Worm (Caenorhabditis elegans): ENCODE measurements around the gene Y38E10A.17.

Gene Y38E10A.17

ce11 chrII:12621908-12622566 is 12.6 kb downstream of the Y38E10A.17 start, which contains the start of gene nspe-8:
nspe-8 (minus strand) TSS chrII:12621958.
- no peak for TF ChIP-seq pha-4 (tag; optimal IDR thresholded peaks at IDR 0.05)
- no peak for TF ChIP-seq syd-9 (tag; optimal IDR thresholded peaks at IDR 0.05)

- TF ChIP-seq ahr-1 (tag; optimal IDR thresholded peaks at IDR 0.05) (no peak), hlh-15 (tag; optimal IDR thresholded peaks at IDR 0.05) (no peak), hlh-8 (tag; optimal IDR thresholded peaks at IDR 0.05) (no peak), elt-4 (tag; optimal IDR thresholded peaks at IDR 0.05) (no peak), nhr-11 (tag; optimal IDR thresholded peaks at IDR 0.05) (no peak), ceh-22 (tag; optimal IDR thresholded peaks at IDR 0.05) (no peak), syd-9 (tag; optimal IDR thresholded peaks at IDR 0.05) (no peak), ref-2 (tag; optimal IDR thresholded peaks at IDR 0.05) (no peak), T23F11.4 (GFP tag; optimal IDR thresholded peaks at IDR 0.05) (no peak), sox-2 (GFP tag; IDR thresholded peaks at IDR 0.05) (no peak), ceh-24 (tag; optimal IDR thresholded peaks at IDR 0.05) (no peak), ceh-34 (tag; optimal IDR thresholded peaks at IDR 0.05) (no peak), F13H6.1 (tag; optimal IDR thresholded peaks at IDR 0.05) (no peak), ceh-6 (GFP tag; optimal IDR thresholded peaks at IDR 0.05) (no peak), mec-3 (tag; optimal IDR thresholded peaks at IDR 0.05; ENCODE audit: borderline replicate concordance) (no peak), fkh-6 (tag; optimal IDR thresholded peaks at IDR 0.05) (no peak), nhr-232 (tag; optimal IDR thresholded peaks at IDR 0.05) (no peak), rnt-1 (tag; optimal IDR thresholded peaks at IDR 0.05) (no peak), unc-55 (GFP tag; optimal IDR thresholded peaks at IDR 0.05) (no peak), sdc-2 (tag; optimal IDR thresholded peaks at IDR 0.05) (no peak)
Observed at ce11 chrII:12620764-12621163, 13.8 kb downstream of the Y38E10A.17 start, which contains the start of gene nspe-1. nspe-1 (minus strand) TSS chrII:12620864.

ce11 chrII:12619288-12619687 is 15.3 kb downstream of the Y38E10A.17 start, which contains the start of gene nspe-2:
nspe-2 (minus strand) TSS chrII:12619388.
- no peak for TF ChIP-seq lin-11 (tag; optimal IDR thresholded peaks at IDR 0.05)
- TF ChIP-seq hlh-15 (tag; optimal IDR thresholded peaks at IDR 0.05), result no peak
- no peak for TF ChIP-seq dve-1 (tag; optimal IDR thresholded peaks at IDR 0.05)
- TF ChIP-seq elt-4 (tag; optimal IDR thresholded peaks at IDR 0.05), result no peak
- no peak for TF ChIP-seq ahr-1 (tag; optimal IDR thresholded peaks at IDR 0.05)
- no peak for TF ChIP-seq ets-4 (tag; optimal IDR thresholded peaks at IDR 0.05)
- no peak for TF ChIP-seq che-1 (tag; optimal IDR thresholded peaks at IDR 0.05)
- TF ChIP-seq pqm-1 (tag; optimal IDR thresholded peaks at IDR 0.05), result no peak
- no peak for TF ChIP-seq ceh-18 (tag; optimal IDR thresholded peaks at IDR 0.05)
- no peak for TF ChIP-seq T23F11.4 (GFP tag; optimal IDR thresholded peaks at IDR 0.05)

ce11 chrII:12617586-12617985 is 17.0 kb downstream of the Y38E10A.17 start, which contains the start of gene nspe-3:
nspe-3 (plus strand) TSS chrII:12617886.
- TF ChIP-seq zip-5 (tag; optimal IDR thresholded peaks at IDR 0.05) (no peak), ahr-1 (tag; optimal IDR thresholded peaks at IDR 0.05) (no peak), nfya-1 (tag; optimal IDR thresholded peaks at IDR 0.05) (no peak), elt-4 (tag; optimal IDR thresholded peaks at IDR 0.05) (no peak), pag-3 (tag; optimal IDR thresholded peaks at IDR 0.05; ENCODE audit: borderline replicate concordance) (no peak), unc-86 (tag; optimal IDR thresholded peaks at IDR 0.05) (no peak), dve-1 (tag; optimal IDR thresholded peaks at IDR 0.05) (no peak), T23F11.4 (GFP tag; optimal IDR thresholded peaks at IDR 0.05) (no peak), hlh-13 (GFP tag; optimal IDR thresholded peaks at IDR 0.05) (no peak), ttx-3 (tag; optimal IDR thresholded peaks at IDR 0.05) (no peak)

- no peak for TF ChIP-seq sox-4 (tag; optimal IDR thresholded peaks at IDR 0.05)
Observed at ce11 chrII:12616081-12616480, 18.5 kb downstream of the Y38E10A.17 start, which contains the start of gene nspe-6. nspe-6 (minus strand) TSS chrII:12616181.
